Comparison of ENCODE assay signal across 1 fruit fly cellular context in the genomic region with DNA sequence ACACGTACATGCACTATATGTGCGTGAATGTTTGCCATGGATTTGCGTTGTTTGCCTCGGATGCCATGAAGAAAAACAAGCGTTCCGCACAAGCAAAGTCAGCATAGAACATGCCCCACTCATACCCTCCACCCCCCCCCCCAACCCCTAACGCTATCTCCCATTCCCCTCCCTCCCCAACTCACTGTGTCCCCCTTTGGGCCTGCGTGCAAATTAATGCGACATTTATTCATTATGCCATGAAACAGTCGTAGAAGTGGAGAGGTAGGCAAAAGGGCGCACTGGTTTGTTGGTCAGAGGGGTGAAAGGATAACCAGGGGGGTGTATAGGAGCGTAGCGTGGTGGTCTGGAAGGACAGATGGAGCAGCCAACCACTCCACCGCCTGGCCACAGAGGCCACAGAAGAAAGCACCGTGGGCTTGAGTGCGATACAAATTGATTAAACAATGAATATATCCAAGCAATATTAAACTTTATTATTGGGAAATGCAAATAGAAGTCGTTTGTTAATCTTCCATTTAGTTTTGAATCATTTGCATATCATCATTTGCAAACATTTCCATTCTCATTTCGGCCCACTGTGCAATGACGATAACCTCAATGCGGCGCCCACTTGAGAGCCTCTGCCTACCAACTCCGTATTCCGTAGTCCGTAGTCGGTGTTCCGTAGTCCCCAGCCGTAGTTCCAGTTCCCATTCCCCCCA.
TF ChIP-seq lines count a peak whose summit lies in the region.

No protein-coding gene starts in this region.

TF ChIP-seq in whole organism, embryonic, 481 proteins besides CTCF, POLR2A, EP300 and RAD21 (continued from another document):
- TF ChIP-seq CG11696 (GFP tag; IDR thresholded peaks at IDR 0.05; lab: Robert Waterston, UW) (0 out of 2 replicates have a peak, but pooled peaks have one; percentile 29), gce (GFP tag; IDR thresholded peaks at IDR 0.05; lab: Robert Waterston, UW) (peak; percentile 25; the same call in 1 of the 3 replicates), H15 (GFP tag; IDR thresholded peaks at IDR 0.05; lab: Robert Waterston, UW) (0 out of 3 replicates have a peak, but pooled peaks have one; percentile 15), Drgx (GFP tag; IDR thresholded peaks at IDR 0.05; lab: Robert Waterston, UW) (peak; percentile 74), Optix (GFP tag; IDR thresholded peaks at IDR 0.05; lab: Robert Waterston, UW) (peak; percentile 59; the same call in 2 of the 3 replicates), onecut (GFP tag; IDR thresholded peaks at IDR 0.05; lab: Robert Waterston, UW) (peak; percentile 29; the same call in 1 of the 2 replicates), CG3065 (GFP tag; optimal IDR thresholded peaks at IDR 0.05; lab: Kevin White, UChicago) (no peak), CG12236 (GFP tag; optimal IDR thresholded peaks at IDR 0.05; lab: Kevin White, UChicago) (no peak), CG7357 (GFP tag; IDR thresholded peaks at IDR 0.05; lab: Robert Waterston, UW) (peak; percentile 61; the same call in 1 of the 3 replicates), Ets65A (GFP tag; lab: Kevin White, UChicago) (peak; percentile 27), gfzf (GFP tag; optimal IDR thresholded peaks at IDR 0.05; lab: Kevin White, UChicago) (no peak), Neu2 (GFP tag; optimal IDR thresholded peaks at IDR 0.05; lab: Kevin White, UChicago; ENCODE audit: borderline replicate concordance) (no peak), lov (optimal IDR thresholded peaks at IDR 0.05; lab: Kevin White, UChicago) (no peak), lov (GFP tag; IDR thresholded peaks at IDR 0.05; lab: Robert Waterston, UW) (no peak), hbn (GFP tag; IDR thresholded peaks at IDR 0.05; lab: Robert Waterston, UW; ENCODE audit: partially characterized antibody) (no peak), sob (GFP tag; IDR thresholded peaks at IDR 0.05; lab: Robert Waterston, UW) (peak; percentile 65), HLH54F (GFP tag; optimal IDR thresholded peaks at IDR 0.05; lab: Kevin White, UChicago) (peak; percentile 28), E2f1 (GFP tag; IDR thresholded peaks at IDR 0.05; lab: Robert Waterston, UW) (peak; percentile 60), Sry-δ (GFP tag; optimal IDR thresholded peaks at IDR 0.05; lab: Kevin White, UChicago) (no peak), yki (optimal IDR thresholded peaks at IDR 0.05; lab: Kevin White, UChicago) (no peak), CG8359 (GFP tag; optimal IDR thresholded peaks at IDR 0.05; lab: Kevin White, UChicago; ENCODE audit: borderline replicate concordance) (no peak), klu (GFP tag; IDR thresholded peaks at IDR 0.05; lab: Robert Waterston, UW) (peak; percentile 56), pan (optimal IDR thresholded peaks at IDR 0.05; lab: Kevin White, UChicago) (no peak), pan (GFP tag; optimal IDR thresholded peaks at IDR 0.05 in 1 of 2, IDR thresholded peaks at IDR 0.05 in 1 of 2) (peak in 1 of 2 experiments; percentile 70), kni (GFP tag; optimal IDR thresholded peaks at IDR 0.05; lab: Kevin White, UChicago) (no peak), CG16779 (GFP tag; IDR thresholded peaks at IDR 0.05; lab: Robert Waterston, UW) (peak; percentile 42; the same call in 1 of the 2 replicates), jigr1 (GFP tag; IDR thresholded peaks at IDR 0.05; lab: Robert Waterston, UW) (peak; percentile 42; the same call in 1 of the 3 replicates), HLH3B (GFP tag; IDR thresholded peaks at IDR 0.05; lab: Robert Waterston, UW) (peak; percentile 73), Sin3A (optimal IDR thresholded peaks at IDR 0.05; lab: Kevin White, UChicago) (no peak), CG14441 (GFP tag; IDR thresholded peaks at IDR 0.05; lab: Robert Waterston, UW) (peak; percentile 60), slbo (GFP tag; IDR thresholded peaks at IDR 0.05; lab: Robert Waterston, UW) (peak; percentile 78), jing (GFP tag; optimal IDR thresholded peaks at IDR 0.05; lab: Kevin White, UChicago) (no peak), gt (GFP tag; IDR thresholded peaks at IDR 0.05; lab: Robert Waterston, UW) (no peak), CG4854 (GFP tag; optimal IDR thresholded peaks at IDR 0.05; lab: Kevin White, UChicago) (no peak), CG30403 (GFP tag; optimal IDR thresholded peaks at IDR 0.05; lab: Kevin White, UChicago) (peak; percentile 20), CG4360 (GFP tag; IDR thresholded peaks at IDR 0.05; lab: Robert Waterston, UW) (no peak), CG31365 (tag; optimal IDR thresholded peaks at IDR 0.05; lab: Kevin White, UChicago) (no peak), repo (GFP tag; optimal IDR thresholded peaks at IDR 0.05; lab: Kevin White, UChicago) (no peak), corto (GFP tag; optimal IDR thresholded peaks at IDR 0.05; lab: Kevin White, UChicago) (no peak), unpg (GFP tag; optimal IDR thresholded peaks at IDR 0.05; lab: Kevin White, UChicago) (no peak), pum (GFP tag; optimal IDR thresholded peaks at IDR 0.05; lab: Kevin White, UChicago) (peak; percentile 27), CG15479 (GFP tag; optimal IDR thresholded peaks at IDR 0.05; lab: Kevin White, UChicago) (no peak), bowl (GFP tag; IDR thresholded peaks at IDR 0.05; lab: Robert Waterston, UW) (peak; percentile 38; the same call in 1 of the 2 replicates), CG6791 (GFP tag; IDR thresholded peaks at IDR 0.05; lab: Robert Waterston, UW; ENCODE audit: partially characterized antibody) (no peak), inv (GFP tag; IDR thresholded peaks at IDR 0.05; lab: Robert Waterston, UW; ENCODE audit: partially characterized antibody) (no peak), Kr (GFP tag; optimal IDR thresholded peaks at IDR 0.05; lab: Kevin White, UChicago) (no peak), pzg (GFP tag; optimal IDR thresholded peaks at IDR 0.05; lab: Kevin White, UChicago) (no peak), CG13894 (tag; optimal IDR thresholded peaks at IDR 0.05; lab: Kevin White, UChicago) (peak; percentile 54), fu2 (GFP tag; optimal IDR thresholded peaks at IDR 0.05; lab: Kevin White, UChicago) (peak; percentile 3), bigmax (GFP tag; optimal IDR thresholded peaks at IDR 0.05; lab: Kevin White, UChicago) (no peak), CG14860 (GFP tag; IDR thresholded peaks at IDR 0.05; lab: Robert Waterston, UW; ENCODE audit: partially characterized antibody) (no peak), crol (GFP tag; IDR thresholded peaks at IDR 0.05; lab: Robert Waterston, UW) (peak; percentile 68), Antp (GFP tag; optimal IDR thresholded peaks at IDR 0.05; lab: Kevin White, UChicago) (peak; percentile 58), BtbVII (GFP tag; optimal IDR thresholded peaks at IDR 0.05; lab: Kevin White, UChicago) (peak; percentile 64)
